Worm (Caenorhabditis elegans): ENCODE data around the gene dim-1.

dim-1 gene

DNA sequence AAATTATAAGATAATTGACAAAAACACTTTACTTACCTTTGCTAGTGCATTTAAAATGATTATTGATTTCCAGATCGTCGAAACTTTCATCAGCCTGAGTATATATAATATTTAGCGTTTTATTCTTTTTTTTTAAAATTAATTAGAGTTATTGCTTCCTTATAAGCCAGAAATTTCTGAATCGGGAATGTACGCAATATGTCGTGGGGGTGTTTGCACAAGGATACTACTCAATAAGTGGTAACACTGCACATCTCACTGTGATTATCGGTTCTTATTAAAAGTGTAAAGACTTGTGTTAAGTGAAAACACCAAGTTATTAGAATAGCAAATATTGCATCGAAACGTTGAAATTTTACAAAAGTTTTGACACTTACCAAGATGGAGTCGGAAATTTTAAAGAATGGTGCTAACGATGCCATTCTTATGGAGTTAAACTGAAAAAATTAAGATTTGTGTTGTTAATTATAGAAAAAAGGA is at the start of gene dim-1:
Gene dim-1 (minus strand): TSS at position 430 of the 480 bp plus-strand sequence.
- TF ChIP-seq ztf-29 (GFP tag; IDR thresholded peaks at IDR 0.05), result no peak
- no peak for TF ChIP-seq T22C8.4 (GFP tag; IDR thresholded peaks at IDR 0.05)
- no peak for TF ChIP-seq med-1 (GFP tag; optimal IDR thresholded peaks at IDR 0.05; ENCODE audit: insufficient read depth)
- TF ChIP-seq klf-2 (GFP tag; conservative IDR thresholded peaks at IDR 0.05), result no peak
- no peak for TF ChIP-seq cog-1 (tag; optimal IDR thresholded peaks at IDR 0.05)
- no peak for TF ChIP-seq tab-1 (GFP tag; IDR thresholded peaks at IDR 0.05)
- TF ChIP-seq ztf-23 (GFP tag; IDR thresholded peaks at IDR 0.05), result no peak
- no peak for TF ChIP-seq ref-1 (GFP tag; conservative IDR thresholded peaks at IDR 0.05)
- TF ChIP-seq flt-1 (GFP tag; IDR thresholded peaks at IDR 0.05), result no peak

DNA sequence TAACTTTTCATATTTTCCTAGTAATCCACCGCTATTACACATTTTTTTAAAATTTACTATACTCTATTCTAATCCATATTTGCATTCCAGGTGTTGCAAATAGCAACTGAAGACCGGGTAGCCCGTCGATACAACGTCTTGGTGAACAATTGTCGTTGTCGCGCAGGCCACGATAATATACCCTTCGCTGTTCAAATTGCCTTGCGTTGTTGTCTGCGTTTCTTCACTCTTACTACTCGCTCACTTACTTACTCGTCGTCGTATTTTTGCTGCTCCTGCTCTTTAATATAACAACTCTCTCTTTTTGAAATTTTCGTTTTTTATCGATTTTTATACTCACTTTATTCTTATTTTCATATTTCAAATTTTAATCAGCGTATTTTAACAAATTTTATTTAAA is 45.9 kb upstream of the dim-1 start, which contains the start of gene K07E3.2:
Gene K07E3.2 (plus strand): TSS at position 400 of the 400 bp plus-strand sequence.
- TF ChIP-seq ztf-23 (GFP tag; IDR thresholded peaks at IDR 0.05) (no peak), cog-1 (tag; optimal IDR thresholded peaks at IDR 0.05) (no peak), T22C8.4 (GFP tag; IDR thresholded peaks at IDR 0.05) (no peak), ztf-29 (GFP tag; IDR thresholded peaks at IDR 0.05) (no peak), klf-2 (GFP tag; conservative IDR thresholded peaks at IDR 0.05) (no peak), med-1 (GFP tag; optimal IDR thresholded peaks at IDR 0.05; ENCODE audit: insufficient read depth) (no peak), flt-1 (GFP tag; IDR thresholded peaks at IDR 0.05) (no peak), tab-1 (GFP tag; IDR thresholded peaks at IDR 0.05) (no peak), ref-1 (GFP tag; conservative IDR thresholded peaks at IDR 0.05) (no peak)

DNA sequence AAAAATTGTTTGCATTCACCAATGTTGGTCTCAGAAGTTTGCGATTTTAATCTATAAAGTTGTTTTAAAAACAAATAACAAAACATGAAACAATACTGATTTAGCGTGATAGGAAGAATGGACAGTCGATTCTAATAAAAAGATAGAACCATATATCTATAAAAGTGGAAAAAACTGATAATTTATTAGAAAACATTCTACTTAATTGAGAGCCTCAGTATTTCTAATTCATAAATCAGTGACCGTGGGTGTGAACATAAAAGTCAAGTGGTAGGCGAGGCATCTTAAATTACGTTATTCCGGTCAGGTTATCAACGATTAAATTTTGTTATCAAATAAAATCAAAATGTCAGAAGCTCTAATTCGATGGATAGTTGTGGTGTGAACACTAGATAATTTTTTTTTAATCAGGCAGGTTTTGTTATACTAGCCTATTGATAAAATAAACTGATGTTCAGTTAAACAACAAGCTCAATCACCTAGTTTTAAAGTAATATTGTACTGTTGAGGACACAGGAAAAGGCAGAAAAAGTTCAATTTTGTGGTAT is 40.9 kb upstream of the dim-1 start, which contains the start of gene catp-5:
Gene catp-5 (minus strand): TSS at position 51 of the 548 bp plus-strand sequence.
- TF ChIP-seq flt-1 (GFP tag; IDR thresholded peaks at IDR 0.05) (no peak), klf-2 (GFP tag; conservative IDR thresholded peaks at IDR 0.05) (no peak), T22C8.4 (GFP tag; IDR thresholded peaks at IDR 0.05) (no peak), ztf-23 (GFP tag; IDR thresholded peaks at IDR 0.05) (no peak), tab-1 (GFP tag; IDR thresholded peaks at IDR 0.05) (no peak), med-1 (GFP tag; optimal IDR thresholded peaks at IDR 0.05; ENCODE audit: insufficient read depth) (no peak), ztf-29 (GFP tag; IDR thresholded peaks at IDR 0.05) (no peak)

DNA sequence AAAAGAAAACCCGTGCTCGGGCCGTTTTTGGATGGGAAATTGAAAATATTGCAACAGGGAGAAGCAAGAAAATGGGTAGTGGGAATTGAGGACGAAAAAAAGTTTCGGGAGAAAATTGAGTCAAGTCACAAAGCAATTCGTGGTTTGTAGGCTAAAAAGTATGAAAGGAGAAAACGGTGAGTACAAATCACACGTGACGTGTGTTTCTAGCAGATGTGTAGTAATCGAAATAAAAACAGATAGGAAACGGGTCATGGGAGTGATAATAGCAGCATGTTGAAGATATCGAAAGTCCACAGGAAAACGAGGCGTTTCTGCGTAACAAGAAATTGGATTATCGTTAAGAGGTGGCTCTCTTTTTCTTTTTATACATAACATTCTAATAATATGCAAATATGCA is 31.9 kb upstream of the dim-1 start:
- TF ChIP-seq T22C8.4 (GFP tag; IDR thresholded peaks at IDR 0.05) (no peak), flt-1 (GFP tag; IDR thresholded peaks at IDR 0.05) (no peak), ref-1 (GFP tag; conservative IDR thresholded peaks at IDR 0.05) (no peak), ztf-29 (GFP tag; IDR thresholded peaks at IDR 0.05) (no peak), med-1 (GFP tag; optimal IDR thresholded peaks at IDR 0.05; ENCODE audit: insufficient read depth) (no peak), ztf-23 (GFP tag; IDR thresholded peaks at IDR 0.05) (no peak), cog-1 (tag; optimal IDR thresholded peaks at IDR 0.05) (no peak), klf-2 (GFP tag; conservative IDR thresholded peaks at IDR 0.05) (no peak), tab-1 (GFP tag; IDR thresholded peaks at IDR 0.05) (no peak)

DNA sequence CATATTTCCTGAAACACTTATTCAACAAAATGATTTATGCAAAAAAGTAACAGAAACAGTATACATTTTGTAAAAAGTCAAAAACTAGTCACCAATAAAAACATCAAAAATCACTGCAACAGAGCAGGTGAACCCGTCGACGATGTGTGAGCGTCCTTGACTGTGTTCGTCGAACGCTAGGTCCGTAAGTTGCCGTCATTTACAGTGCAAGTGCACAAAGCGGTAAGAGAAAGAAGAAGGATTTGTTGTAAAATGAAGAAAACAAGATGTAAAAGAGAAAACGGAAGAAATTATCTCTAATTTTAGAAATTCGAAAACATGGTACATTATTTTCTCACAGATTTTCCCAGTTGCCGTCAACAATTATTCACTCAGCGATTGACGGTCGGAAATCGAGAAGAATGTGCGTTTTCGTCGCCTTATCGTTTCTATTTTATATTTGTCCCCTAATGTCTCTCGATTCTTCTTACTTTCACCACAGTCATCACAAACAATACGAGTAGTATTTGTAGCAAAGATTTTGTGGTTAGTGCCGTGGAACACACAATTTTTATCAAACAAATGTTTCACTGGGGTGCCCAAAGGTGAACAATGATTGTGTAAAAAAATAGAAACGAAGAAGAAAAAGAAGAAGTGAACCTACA is 31.4 kb upstream of the dim-1 start:
- TF ChIP-seq ztf-29 (GFP tag; IDR thresholded peaks at IDR 0.05), result no peak
- TF ChIP-seq cog-1 (tag; optimal IDR thresholded peaks at IDR 0.05), result no peak
- TF ChIP-seq T22C8.4 (GFP tag; IDR thresholded peaks at IDR 0.05), result no peak
- no peak for TF ChIP-seq flt-1 (GFP tag; IDR thresholded peaks at IDR 0.05)
- no peak for TF ChIP-seq ref-1 (GFP tag; conservative IDR thresholded peaks at IDR 0.05)
- TF ChIP-seq ztf-23 (GFP tag; IDR thresholded peaks at IDR 0.05), result no peak
- TF ChIP-seq klf-2 (GFP tag; conservative IDR thresholded peaks at IDR 0.05), result no peak
- no peak for TF ChIP-seq med-1 (GFP tag; optimal IDR thresholded peaks at IDR 0.05; ENCODE audit: insufficient read depth)
- TF ChIP-seq tab-1 (GFP tag; IDR thresholded peaks at IDR 0.05), result no peak

DNA sequence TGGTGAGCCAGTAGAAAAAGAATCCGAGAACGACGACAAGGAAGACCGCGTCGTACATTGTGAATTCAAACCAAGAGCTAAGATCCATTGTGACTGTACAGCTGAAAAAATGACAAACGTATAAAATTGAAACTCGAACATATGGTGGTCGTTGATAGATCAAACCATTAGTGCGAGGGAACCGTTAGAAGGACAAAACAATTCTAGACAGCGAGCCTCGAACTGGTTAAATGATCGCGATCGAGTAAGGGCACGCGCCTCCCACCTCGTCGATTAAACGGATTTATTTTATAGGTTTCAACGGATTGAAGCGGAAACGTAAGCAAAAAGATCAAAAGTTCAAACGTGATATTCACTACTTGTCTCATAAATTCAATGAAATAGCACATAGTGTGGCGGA is 30.5 kb upstream of the dim-1 start, which contains the start of gene vem-1:
Gene vem-1 (minus strand): TSS at position 101 of the 400 bp plus-strand sequence.
- TF ChIP-seq cog-1 (tag; optimal IDR thresholded peaks at IDR 0.05), result no peak
- TF ChIP-seq flt-1 (GFP tag; IDR thresholded peaks at IDR 0.05), result no peak
- no peak for TF ChIP-seq med-1 (GFP tag; optimal IDR thresholded peaks at IDR 0.05; ENCODE audit: insufficient read depth)
- no peak for TF ChIP-seq ztf-29 (GFP tag; IDR thresholded peaks at IDR 0.05)
- TF ChIP-seq tab-1 (GFP tag; IDR thresholded peaks at IDR 0.05), result no peak
- TF ChIP-seq ref-1 (GFP tag; conservative IDR thresholded peaks at IDR 0.05), result no peak
- TF ChIP-seq T22C8.4 (GFP tag; IDR thresholded peaks at IDR 0.05), result no peak
- no peak for TF ChIP-seq klf-2 (GFP tag; conservative IDR thresholded peaks at IDR 0.05)
- no peak for TF ChIP-seq ztf-23 (GFP tag; IDR thresholded peaks at IDR 0.05)

DNA sequence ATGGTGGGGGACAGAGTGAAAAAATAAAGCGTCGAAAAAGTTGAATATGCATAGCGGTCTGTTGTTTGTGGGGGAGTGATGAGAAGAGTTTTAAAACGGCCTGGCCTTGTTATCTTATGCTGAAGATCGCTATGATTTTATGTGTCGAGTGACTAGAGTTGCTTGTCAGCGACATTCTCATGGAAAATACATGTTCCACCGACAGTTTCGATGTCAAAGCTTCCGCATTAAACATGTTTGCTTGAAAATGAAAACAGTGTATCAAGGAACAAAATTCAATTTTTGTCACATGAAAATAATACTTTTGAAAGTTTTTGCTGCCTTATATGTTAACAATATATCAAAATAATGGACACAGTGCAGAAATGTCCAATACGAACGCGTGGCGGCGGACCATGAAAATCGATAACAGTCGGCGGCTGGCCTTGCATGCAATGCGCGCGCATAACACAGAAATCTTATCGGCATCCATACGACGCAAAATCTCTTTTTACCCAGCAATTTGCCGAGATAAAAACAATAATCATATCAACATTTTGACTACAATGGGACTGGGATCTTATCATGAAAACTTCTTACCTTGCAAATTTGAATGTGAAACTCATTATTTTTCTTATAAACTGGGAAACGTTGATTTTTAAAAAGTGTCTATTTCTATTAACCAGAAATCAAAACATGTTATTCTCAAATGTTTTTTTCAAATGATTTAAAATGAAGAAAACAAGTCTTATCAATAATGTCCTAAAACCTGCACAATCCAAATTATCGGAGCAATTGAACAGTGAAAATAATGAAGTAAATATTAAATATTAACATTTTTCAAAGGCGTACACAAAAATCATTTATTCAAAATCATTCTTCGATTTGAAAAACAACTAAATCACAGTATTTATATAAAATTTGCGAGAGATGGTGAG is 29.0 kb upstream of the dim-1 start:
- TF ChIP-seq T22C8.4 (GFP tag; IDR thresholded peaks at IDR 0.05), result peak; percentile 46
- no peak for TF ChIP-seq ref-1 (GFP tag; conservative IDR thresholded peaks at IDR 0.05)

DNA sequence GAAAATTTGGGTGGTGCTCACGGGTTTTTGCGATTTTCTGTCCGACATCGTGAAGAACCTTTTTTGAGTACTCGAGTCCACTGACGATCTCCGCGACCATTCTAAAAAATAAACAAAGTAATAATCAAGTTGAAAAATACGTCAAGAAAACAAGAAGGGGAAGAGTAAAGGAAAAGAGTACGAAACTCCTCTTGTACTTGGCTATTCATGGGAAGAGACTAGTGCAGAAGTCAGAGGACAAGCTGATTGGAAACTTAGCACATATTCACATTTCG is 28.4 kb upstream of the dim-1 start, which contains the start of gene dao-3:
Gene dao-3 (minus strand): TSS at position 101 of the 275 bp plus-strand sequence.
- TF ChIP-seq ztf-29 (GFP tag; IDR thresholded peaks at IDR 0.05), result no peak
- no peak for TF ChIP-seq T22C8.4 (GFP tag; IDR thresholded peaks at IDR 0.05)
- TF ChIP-seq ref-1 (GFP tag; conservative IDR thresholded peaks at IDR 0.05), result no peak
- TF ChIP-seq flt-1 (GFP tag; IDR thresholded peaks at IDR 0.05), result no peak
- no peak for TF ChIP-seq ztf-23 (GFP tag; IDR thresholded peaks at IDR 0.05)
- TF ChIP-seq klf-2 (GFP tag; conservative IDR thresholded peaks at IDR 0.05), result no peak
- TF ChIP-seq med-1 (GFP tag; optimal IDR thresholded peaks at IDR 0.05; ENCODE audit: insufficient read depth), result no peak
- TF ChIP-seq tab-1 (GFP tag; IDR thresholded peaks at IDR 0.05), result no peak
- no peak for TF ChIP-seq cog-1 (tag; optimal IDR thresholded peaks at IDR 0.05)

DNA sequence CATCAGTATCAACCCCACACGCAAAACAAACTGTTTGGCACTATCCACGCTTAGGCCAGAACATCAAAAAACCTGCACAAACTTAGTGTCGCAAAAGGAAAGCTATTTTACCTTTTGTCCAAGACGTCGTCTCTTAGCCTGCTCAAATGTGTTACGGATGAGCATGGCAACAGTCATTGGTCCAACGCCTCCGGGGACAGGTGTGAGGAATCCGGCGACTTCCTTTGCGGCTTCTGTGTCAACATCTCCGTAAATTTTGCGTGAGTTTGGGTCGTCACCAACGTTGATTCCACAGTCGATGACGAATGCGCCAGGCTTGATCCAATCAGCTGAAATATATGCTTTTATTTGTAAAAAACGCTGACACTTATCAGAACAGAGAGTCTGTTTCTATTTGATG is 26.6 kb upstream of the dim-1 start:
- TF ChIP-seq med-1 (GFP tag; optimal IDR thresholded peaks at IDR 0.05; ENCODE audit: insufficient read depth) (no peak), ref-1 (GFP tag; conservative IDR thresholded peaks at IDR 0.05) (no peak), ztf-23 (GFP tag; IDR thresholded peaks at IDR 0.05) (no peak), ztf-29 (GFP tag; IDR thresholded peaks at IDR 0.05) (no peak), flt-1 (GFP tag; IDR thresholded peaks at IDR 0.05) (no peak), tab-1 (GFP tag; IDR thresholded peaks at IDR 0.05) (no peak), T22C8.4 (GFP tag; IDR thresholded peaks at IDR 0.05) (no peak), klf-2 (GFP tag; conservative IDR thresholded peaks at IDR 0.05) (no peak), cog-1 (tag; optimal IDR thresholded peaks at IDR 0.05) (no peak)
